Worm (Caenorhabditis elegans) whole organism, L2 larva: Measurements from ENCODE around the gene srw-42.

ENCODE experiments used
- C34F6.9 ChIP-seq: fragments of 150-350 bp; optimal IDR thresholded peaks from 2 replicates; lab custom pipeline; 2014; ENCODE audit warnings: missing biosample characterization, missing genetic modification characterization
- F13H6.1 ChIP-seq: sonication (generic microtip); optimal IDR thresholded peaks from 2 replicates; lab custom pipeline; 2016; ENCODE audit warnings: missing genetic modification characterization, missing compliant biosample characterization
- R02D3.7 ChIP-seq: fragments of 150-350 bp; optimal IDR thresholded peaks from 2 replicates; lab custom pipeline; 2014; ENCODE audit warnings: missing biosample characterization, missing genetic modification characterization
- ZK546.5 ChIP-seq: sonication (generic microtip); optimal IDR thresholded peaks from 2 replicates; lab custom pipeline; 2017; ENCODE audit warnings: missing biosample characterization, missing genetic modification characterization
- alr-1 ChIP-seq: fragments of 150-350 bp; optimal IDR thresholded peaks from 2 replicates; lab custom pipeline; 2014; ENCODE audit warnings: missing biosample characterization, missing genetic modification characterization
- aly-2 ChIP-seq: fragments of 150-350 bp; optimal IDR thresholded peaks from 2 replicates; lab custom pipeline; 2014; ENCODE audit warnings: missing biosample characterization, missing genetic modification characterization
- ama-1 ChIP-seq: fragments of 150-350 bp; optimal IDR thresholded peaks from 2 replicates; lab custom pipeline; 2018; ENCODE audit warnings: inconsistent platforms
- blmp-1 ChIP-seq: sonication (generic microtip); optimal IDR thresholded peaks from 2 replicates; lab custom pipeline; 2017; ENCODE audit warnings: missing genetic modification characterization, mild to moderate bottlenecking, missing compliant biosample characterization, antibody characterized with exemption, moderate library complexity; ENCODE audit not compliant: insufficient read depth
- ceh-16 ChIP-seq: fragments of 150-350 bp; optimal IDR thresholded peaks from 2 replicates; lab custom pipeline; 2014; ENCODE audit warnings: missing biosample characterization, missing genetic modification characterization
- ceh-82 ChIP-seq: fragments of 150-350 bp; optimal IDR thresholded peaks from 2 replicates; lab custom pipeline; 2014; ENCODE audit warnings: missing biosample characterization, missing genetic modification characterization
- crh-2 ChIP-seq: sonication (generic microtip); optimal IDR thresholded peaks from 2 replicates; lab custom pipeline; 2017; ENCODE audit warnings: missing biosample characterization, missing genetic modification characterization
- elt-1 ChIP-seq: fragments of 150-350 bp; optimal IDR thresholded peaks from 2 replicates; lab custom pipeline; 2014; ENCODE audit warnings: missing biosample characterization, missing genetic modification characterization
- fos-1 ChIP-seq: fragments of 150-350 bp; optimal IDR thresholded peaks from 2 replicates; lab custom pipeline; 2014; ENCODE audit warnings: missing biosample characterization, missing genetic modification characterization
- gmeb-1 ChIP-seq: fragments of 150-350 bp; optimal IDR thresholded peaks from 2 replicates; lab custom pipeline; 2014; ENCODE audit warnings: missing biosample characterization, missing genetic modification characterization
- lin-11 ChIP-seq: fragments of 150-350 bp; sonication (generic microtip); optimal IDR thresholded peaks from 2 replicates; lab custom pipeline; 2014; ENCODE audit warnings: missing biosample characterization, missing genetic modification characterization, inconsistent platforms, mixed read lengths
- lin-39 ChIP-seq: fragments of 150-350 bp; optimal IDR thresholded peaks from 2 replicates; lab custom pipeline; 2014; ENCODE audit warnings: missing biosample characterization, missing genetic modification reagents, missing genetic modification characterization
- lsy-2 ChIP-seq, 2 experiments: fragments of 150-350 bp in 1 of 2; sonication (generic microtip) in 1 of 2; optimal IDR thresholded peaks; 2 replicates each; lab custom pipeline; 2014 to 2017; ENCODE audit warnings: missing biosample characterization in 2 of 2, missing genetic modification characterization in 2 of 2
- mab-5 ChIP-seq: fragments of 150-350 bp; optimal IDR thresholded peaks from 2 replicates; lab custom pipeline; 2014; ENCODE audit warnings: missing biosample characterization, missing genetic modification characterization
- mdl-1 ChIP-seq, 2 experiments: fragments of 150-350 bp in 1 of 2; sonication (generic microtip) in 1 of 2; optimal IDR thresholded peaks; 2 replicates each; lab custom pipeline; 2017; ENCODE audit warnings: missing biosample characterization in 2 of 2, missing genetic modification characterization in 2 of 2
- nhr-10 ChIP-seq: sonication (generic microtip); optimal IDR thresholded peaks from 2 replicates; lab custom pipeline; 2017; ENCODE audit warnings: missing biosample characterization, missing genetic modification characterization
- nhr-11 ChIP-seq: fragments of 150-350 bp; optimal IDR thresholded peaks from 2 replicates; lab custom pipeline; 2014; ENCODE audit warnings: missing biosample characterization, missing genetic modification characterization
- nhr-129 ChIP-seq: fragments of 150-350 bp; optimal IDR thresholded peaks from 2 replicates; lab custom pipeline; 2014; ENCODE audit warnings: missing biosample characterization, missing genetic modification characterization
- nhr-21 ChIP-seq: fragments of 150-350 bp; optimal IDR thresholded peaks from 2 replicates; lab custom pipeline; 2014; ENCODE audit warnings: missing biosample characterization, missing genetic modification characterization
- nhr-23 ChIP-seq: fragments of 150-350 bp; optimal IDR thresholded peaks from 2 replicates; lab custom pipeline; 2014; ENCODE audit warnings: missing biosample characterization, missing genetic modification reagents, missing genetic modification characterization
- nhr-237 ChIP-seq: fragments of 150-350 bp; optimal IDR thresholded peaks from 2 replicates; lab custom pipeline; 2014; ENCODE audit warnings: missing biosample characterization, missing genetic modification characterization
- nhr-25 ChIP-seq: fragments of 150-350 bp; sonication (generic microtip); optimal IDR thresholded peaks from 3 replicates; lab custom pipeline; 2014; ENCODE audit warnings: missing biosample characterization, missing genetic modification characterization
- nhr-6 ChIP-seq: fragments of 150-350 bp; optimal IDR thresholded peaks from 2 replicates; lab custom pipeline; 2014; ENCODE audit warnings: missing biosample characterization, missing genetic modification characterization
- nhr-77 ChIP-seq: fragments of 150-350 bp; optimal IDR thresholded peaks from 2 replicates; lab custom pipeline; 2014; ENCODE audit warnings: missing biosample characterization, missing genetic modification characterization
- sem-4 ChIP-seq: fragments of 150-350 bp; optimal IDR thresholded peaks from 2 replicates; lab custom pipeline; 2014; ENCODE audit warnings: missing biosample characterization, missing genetic modification reagents, missing genetic modification characterization
- sma-3 ChIP-seq: sonication (generic microtip); optimal IDR thresholded peaks from 2 replicates; lab custom pipeline; 2016; ENCODE audit warnings: missing genetic modification reagents, missing genetic modification characterization, missing compliant biosample characterization
- sma-9 ChIP-seq, 2 experiments: fragments of 150-350 bp in 1 of 2; sonication (generic microtip) in 1 of 2; optimal IDR thresholded peaks; 2 replicates each; lab custom pipeline; 2014 to 2016; ENCODE audit warnings: missing genetic modification characterization in 2 of 2, mild to moderate bottlenecking in 1 of 2, missing biosample characterization in 1 of 2, missing compliant biosample characterization in 1 of 2, missing genetic modification reagents in 1 of 2, moderate library complexity in 1 of 2
- snpc-4 ChIP-seq: fragments of 150-350 bp; optimal IDR thresholded peaks from 2 replicates; lab custom pipeline; 2014; ENCODE audit warnings: missing biosample characterization, missing genetic modification characterization
- unc-39 ChIP-seq: fragments of 150-350 bp; optimal IDR thresholded peaks from 2 replicates; lab custom pipeline; 2014; ENCODE audit warnings: missing biosample characterization, missing genetic modification characterization
- unc-55 ChIP-seq: fragments of 150-350 bp; sonication (generic microtip); optimal IDR thresholded peaks from 3 replicates; lab custom pipeline; 2014; ENCODE audit warnings: missing biosample characterization, missing genetic modification reagents, missing genetic modification characterization
- zag-1 ChIP-seq: fragments of 150-350 bp; optimal IDR thresholded peaks from 2 replicates; lab custom pipeline; 2014; ENCODE audit warnings: missing biosample characterization, missing genetic modification characterization
- ztf-1 ChIP-seq: fragments of 200-800 bp; sonication (Bioruptor generic); conservative IDR thresholded peaks from 2 replicates; pipeline ENCODE4 v1.3.6; 2022; ENCODE audit warnings: missing genetic modification characterization, missing compliant biosample characterization
- ztf-11 ChIP-seq: sonication (generic microtip); optimal IDR thresholded peaks from 2 replicates; lab custom pipeline; 2017; ENCODE audit warnings: missing biosample characterization, missing genetic modification characterization
- ztf-4 ChIP-seq: fragments of 150-350 bp; optimal IDR thresholded peaks from 2 replicates; lab custom pipeline; 2014; ENCODE audit warnings: missing biosample characterization, missing genetic modification characterization

Gene srw-42

ce11 chrV:16699752-16700259, 6.2 kb upstream of the srw-42 start, which contains the start of gene Y70C5C.1:
Y70C5C.1 (plus strand) TSS chrV:16700209.
- no peak for TF ChIP-seq nhr-10
- no peak for TF ChIP-seq mab-5 (tag; lab: Kevin White, UChicago)
- TF ChIP-seq lin-39 (tag; lab: Kevin White, UChicago), result no peak
- no peak for TF ChIP-seq ceh-16 (tag; lab: Kevin White, UChicago)
- no peak for TF ChIP-seq sem-4
- TF ChIP-seq nhr-21, result no peak
- TF ChIP-seq nhr-23 (tag; lab: Kevin White, UChicago), result no peak
- TF ChIP-seq F13H6.1 (tag; lab: Kevin White, UChicago), result no peak

ce11 chrV:16697178-16697577, 3.5 kb upstream of the srw-42 start, which contains the start of gene srw-41:
srw-41 (plus strand) TSS chrV:16697478.
- TF ChIP-seq nhr-6 (tag; lab: Kevin White, UChicago) (no peak), lin-11 (tag; lab: Kevin White, UChicago) (no peak), ztf-1 (GFP tag; lab: Robert Waterston, UW) (no peak), R02D3.7 (tag; lab: Kevin White, UChicago) (no peak), ztf-11 (tag; lab: Kevin White, UChicago) (no peak), sma-9 (GFP tag; optimal IDR thresholded peaks at IDR 0.05; lab: Kevin White, UChicago) (no peak), sma-9 (tag; optimal IDR thresholded peaks at IDR 0.05; lab: Kevin White, UChicago) (no peak), snpc-4 (tag; lab: Kevin White, UChicago) (no peak), nhr-11 (tag; lab: Kevin White, UChicago) (no peak), ztf-4 (tag; lab: Kevin White, UChicago) (no peak), sma-3 (GFP tag; lab: Kevin White, UChicago) (no peak), lsy-2 (tag; optimal IDR thresholded peaks at IDR 0.05; lab: Kevin White, UChicago) (no peak), ceh-82 (tag; lab: Kevin White, UChicago) (no peak), alr-1 (no peak), unc-55 (no peak), lin-39 (tag; lab: Kevin White, UChicago) (no peak), C34F6.9 (tag; lab: Kevin White, UChicago) (no peak), unc-39 (tag; lab: Kevin White, UChicago) (no peak), zag-1 (tag; lab: Kevin White, UChicago) (no peak)

ce11 chrV:16695499-16695898, 1.9 kb upstream of the srw-42 start:
- TF ChIP-seq nhr-11 (tag; lab: Kevin White, UChicago) (no peak), lsy-2 (tag; optimal IDR thresholded peaks at IDR 0.05; lab: Kevin White, UChicago) (no peak), nhr-237 (tag; lab: Kevin White, UChicago) (no peak), aly-2 (tag; lab: Kevin White, UChicago) (no peak), ztf-4 (tag; lab: Kevin White, UChicago) (no peak), mdl-1 (tag; optimal IDR thresholded peaks at IDR 0.05; lab: Kevin White, UChicago) (no peak), elt-1 (no peak), R02D3.7 (tag; lab: Kevin White, UChicago) (no peak), fos-1 (tag; lab: Kevin White, UChicago) (no peak), nhr-129 (tag; lab: Kevin White, UChicago) (no peak), ZK546.5 (tag; lab: Kevin White, UChicago) (no peak), snpc-4 (tag; lab: Kevin White, UChicago) (no peak), crh-2 (tag; lab: Kevin White, UChicago) (no peak), unc-39 (tag; lab: Kevin White, UChicago) (no peak), C34F6.9 (tag; lab: Kevin White, UChicago) (no peak), F13H6.1 (tag; lab: Kevin White, UChicago) (no peak), nhr-77 (tag; lab: Kevin White, UChicago) (no peak), alr-1 (no peak), zag-1 (tag; lab: Kevin White, UChicago) (no peak)

- TF ChIP-seq unc-55 (no peak), nhr-237 (tag; lab: Kevin White, UChicago) (no peak), mab-5 (tag; lab: Kevin White, UChicago) (no peak), blmp-1 (tag; lab: Kevin White, UChicago) (no peak), gmeb-1 (tag; lab: Kevin White, UChicago) (no peak), ama-1 (no peak), nhr-25 (tag; lab: Kevin White, UChicago) (no peak), sma-3 (GFP tag; lab: Kevin White, UChicago) (no peak), fos-1 (tag; lab: Kevin White, UChicago) (no peak), lsy-2 (tag; optimal IDR thresholded peaks at IDR 0.05; lab: Kevin White, UChicago) (no peak), aly-2 (tag; lab: Kevin White, UChicago) (no peak), nhr-21 (no peak), F13H6.1 (tag; lab: Kevin White, UChicago) (no peak), nhr-10 (no peak), lin-11 (tag; lab: Kevin White, UChicago) (no peak)
These were observed 906 bp upstream of the srw-42 start, which contains the start of gene srz-101 for ce11 chrV:16694538-16694937. srz-101 (plus strand) TSS chrV:16694838.
